Worm (Caenorhabditis elegans) whole organism, L4 larva: Measurements from ENCODE around the gene Y38C1BA.1.

Experiments
- D1046.2 ChIP-seq: fragments of 200-800 bp; sonication (Bioruptor generic); IDR thresholded peaks from 2 replicates; pipeline ENCODE4 v1.3.6; 2022; ENCODE audit warnings: missing genetic modification characterization, missing compliant biosample characterization
- F10B5.3 ChIP-seq: sonication (generic microtip); optimal IDR thresholded peaks from 2 replicates; lab custom pipeline; 2016; ENCODE audit warnings: mild to moderate bottlenecking, missing genetic modification characterization, missing compliant biosample characterization
- F26F4.8 ChIP-seq: fragments of 200-800 bp; sonication (Bioruptor generic); conservative IDR thresholded peaks from 2 replicates; pipeline ENCODE4 v1.3.6; 2022; ENCODE audit warnings: missing genetic modification characterization, missing compliant biosample characterization
- F37D6.2 ChIP-seq: sonication (generic microtip); optimal IDR thresholded peaks from 2 replicates; lab custom pipeline; 2016; ENCODE audit warnings: mild to moderate bottlenecking, missing genetic modification characterization, missing compliant biosample characterization
- R02D3.7 ChIP-seq: fragments of 150-350 bp; sonication (generic microtip); optimal IDR thresholded peaks from 3 replicates; lab custom pipeline; 2014; ENCODE audit warnings: missing biosample characterization, missing genetic modification characterization
- T20F7.1 ChIP-seq: fragments of 200-800 bp; sonication (Bioruptor generic); optimal IDR thresholded peaks from 2 replicates; lab custom pipeline; 2018; ENCODE audit warnings: mild to moderate bottlenecking, missing genetic modification characterization, missing compliant biosample characterization
- T26A8.4 ChIP-seq: fragments of 200-800 bp; sonication (Bioruptor generic); IDR thresholded peaks from 2 replicates; pipeline ENCODE4 v1.3.6; 2022; ENCODE audit warnings: missing genetic modification characterization, missing compliant biosample characterization
- Y48G9A.11 ChIP-seq: fragments of 200-800 bp; sonication (Bioruptor generic); IDR thresholded peaks from 2 replicates; pipeline ENCODE4 v1.3.6; 2022; ENCODE audit warnings: missing genetic modification reagents, missing genetic modification characterization, missing compliant biosample characterization
- Y75B8A.6 ChIP-seq: fragments of 200-800 bp; sonication (Bioruptor generic); IDR thresholded peaks from 2 replicates; pipeline ENCODE4 v1.3.6; 2022; ENCODE audit warnings: missing genetic modification reagents, missing genetic modification characterization, missing compliant biosample characterization
- ZK337.2 ChIP-seq: fragments of 200-800 bp; sonication (Bioruptor generic); IDR thresholded peaks from 2 replicates; pipeline ENCODE4 v1.3.6; 2022; ENCODE audit warnings: missing genetic modification reagents, missing genetic modification characterization, missing compliant biosample characterization
- aha-1 ChIP-seq: fragments of 150-350 bp; peaks from one replicate; lab custom pipeline; 2014; ENCODE audit warnings: missing biosample characterization, missing genetic modification characterization
- arid-1 ChIP-seq: fragments of 200-800 bp; sonication (Bioruptor generic); conservative IDR thresholded peaks from 2 replicates; pipeline ENCODE4 v1.3.6; 2022; ENCODE audit warnings: missing genetic modification reagents, missing genetic modification characterization, missing compliant biosample characterization
- ceh-32 ChIP-seq: sonication (generic microtip); optimal IDR thresholded peaks from 2 replicates; lab custom pipeline; 2016; ENCODE audit warnings: mild to moderate bottlenecking, missing genetic modification characterization, missing compliant biosample characterization; ENCODE audit not compliant: poor library complexity
- ceh-82 ChIP-seq: sonication (generic microtip); optimal IDR thresholded peaks from 2 replicates; lab custom pipeline; 2017; ENCODE audit warnings: missing biosample characterization, missing genetic modification characterization
- cey-2 ChIP-seq: sonication (generic microtip); optimal IDR thresholded peaks from 3 replicates; lab custom pipeline; 2017; ENCODE audit warnings: missing genetic modification characterization, mild to moderate bottlenecking, missing compliant biosample characterization, antibody characterized with exemption, borderline replicate concordance; ENCODE audit not compliant: insufficient read depth
- ctbp-1 ChIP-seq: fragments of 200-800 bp; sonication (Bioruptor generic); IDR thresholded peaks from 2 replicates; pipeline ENCODE4 v1.3.6; 2022; ENCODE audit warnings: missing genetic modification reagents, missing genetic modification characterization, missing compliant biosample characterization
- daf-12 ChIP-seq: fragments of 150-350 bp; optimal IDR thresholded peaks from 2 replicates; lab custom pipeline; 2014; ENCODE audit warnings: missing biosample characterization, missing genetic modification reagents, missing genetic modification characterization
- daf-19 ChIP-seq: fragments of 200-800 bp; sonication (Bioruptor generic); conservative IDR thresholded peaks from 2 replicates; pipeline ENCODE4 v1.3.6; 2022; ENCODE audit warnings: missing genetic modification characterization, missing compliant biosample characterization
- dmd-6 ChIP-seq: fragments of 200-800 bp; sonication (Bioruptor generic); IDR thresholded peaks from 2 replicates; pipeline ENCODE4 v1.3.6; 2022; ENCODE audit warnings: missing genetic modification reagents, missing genetic modification characterization, missing compliant biosample characterization
- egl-27 ChIP-seq: sonication (generic microtip); optimal IDR thresholded peaks from 3 replicates; lab custom pipeline; 2017; ENCODE audit warnings: missing biosample characterization, missing genetic modification reagents, missing genetic modification characterization
- egl-43 ChIP-seq: fragments of 200-800 bp; sonication (Bioruptor generic); IDR thresholded peaks from 2 replicates; pipeline ENCODE4 v1.3.6; 2022; ENCODE audit warnings: missing genetic modification reagents, missing genetic modification characterization, missing compliant biosample characterization
- fkh-10 ChIP-seq: fragments of 150-350 bp; optimal IDR thresholded peaks from 2 replicates; lab custom pipeline; 2014; ENCODE audit warnings: missing biosample characterization, missing genetic modification reagents, missing genetic modification characterization
- fos-1 ChIP-seq: fragments of 150-350 bp; optimal IDR thresholded peaks from 2 replicates; lab custom pipeline; 2014; ENCODE audit warnings: missing biosample characterization, missing genetic modification characterization
- gei-8 ChIP-seq: fragments of 200-800 bp; sonication (Bioruptor generic); optimal IDR thresholded peaks from 2 replicates; lab custom pipeline; 2018; ENCODE audit warnings: mild to moderate bottlenecking, missing genetic modification characterization, missing compliant biosample characterization
- lin-1 ChIP-seq: fragments of 200-800 bp; sonication (Bioruptor generic); IDR thresholded peaks from 2 replicates; pipeline ENCODE4 v1.3.6; 2022; ENCODE audit warnings: missing genetic modification reagents, missing genetic modification characterization, missing compliant biosample characterization
- lir-3 ChIP-seq: sonication (generic microtip); optimal IDR thresholded peaks from 2 replicates; lab custom pipeline; 2016; ENCODE audit warnings: mild to moderate bottlenecking, missing genetic modification characterization, missing compliant biosample characterization
- madf-5 ChIP-seq, 2 experiments: fragments of 200-800 bp; sonication (Bioruptor generic); IDR thresholded peaks; 2 replicates each; pipeline ENCODE4 v1.3.6; 2022; ENCODE audit warnings: missing compliant biosample characterization in 2 of 2, missing genetic modification characterization in 2 of 2
- mdt-29 ChIP-seq: fragments of 200-800 bp; sonication (Bioruptor generic); IDR thresholded peaks from 2 replicates; pipeline ENCODE4 v1.3.6; 2022; ENCODE audit warnings: missing genetic modification reagents, missing genetic modification characterization, missing compliant biosample characterization
- mep-1 ChIP-seq: fragments of 150-350 bp; sonication (generic microtip); optimal IDR thresholded peaks from 3 replicates; lab custom pipeline; 2014; ENCODE audit warnings: missing biosample characterization, missing genetic modification characterization
- mes-2 ChIP-seq: sonication (generic microtip); optimal IDR thresholded peaks from 2 replicates; lab custom pipeline; 2016; ENCODE audit warnings: missing genotype, mild to moderate bottlenecking, missing genetic modification characterization, missing compliant biosample characterization; ENCODE audit not compliant: poor library complexity, severe bottlenecking
- mxl-2 ChIP-seq: fragments of 200-800 bp; sonication (Bioruptor generic); conservative IDR thresholded peaks from 2 replicates; pipeline ENCODE4 v1.3.6; 2022; ENCODE audit warnings: missing genetic modification reagents, missing genetic modification characterization, missing compliant biosample characterization
- nhr-10 ChIP-seq: fragments of 150-350 bp; optimal IDR thresholded peaks from 2 replicates; lab custom pipeline; 2014; ENCODE audit warnings: missing biosample characterization, missing genetic modification characterization
- nhr-25 ChIP-seq: sonication (generic microtip); optimal IDR thresholded peaks from 2 replicates; lab custom pipeline; 2017; ENCODE audit warnings: missing genetic modification characterization, mild to moderate bottlenecking, missing compliant biosample characterization, antibody characterized with exemption, moderate library complexity, borderline replicate concordance; ENCODE audit not compliant: insufficient read depth
- nhr-28 ChIP-seq: fragments of 150-350 bp; optimal IDR thresholded peaks from 2 replicates; lab custom pipeline; 2014; ENCODE audit warnings: missing biosample characterization, missing genetic modification characterization
- nhr-42 ChIP-seq: fragments of 200-800 bp; sonication (Bioruptor generic); IDR thresholded peaks from 2 replicates; pipeline ENCODE4 v1.3.6; 2022; ENCODE audit warnings: missing genetic modification characterization, missing compliant biosample characterization
- nhr-48 ChIP-seq: sonication (generic microtip); optimal IDR thresholded peaks from 2 replicates; lab custom pipeline; 2016; ENCODE audit warnings: mild to moderate bottlenecking, missing genetic modification characterization, missing compliant biosample characterization
- pha-4 ChIP-seq, 2 experiments: fragments of 150-350 bp in 1 of 2; fragments of 200-800 bp in 1 of 2; sonication (Bioruptor generic) in 1 of 2; IDR thresholded peaks in 1 of 2; optimal IDR thresholded peaks in 1 of 2; 2 replicates each; pipeline versions ENCODE4 v1.3.6 to Lab custom; 2014 to 2022; ENCODE audit warnings: missing genetic modification characterization in 2 of 2, missing genetic modification reagents in 2 of 2, missing biosample characterization in 1 of 2, missing compliant biosample characterization in 1 of 2
- pqm-1 ChIP-seq: sonication (generic microtip); optimal IDR thresholded peaks from 2 replicates; lab custom pipeline; 2017; ENCODE audit warnings: missing biosample characterization, missing genetic modification characterization
- rbr-2 ChIP-seq: sonication (generic microtip); optimal IDR thresholded peaks from 2 replicates; lab custom pipeline; 2016; ENCODE audit warnings: missing genotype, missing genetic modification characterization, missing compliant biosample characterization
- set-16 ChIP-seq: fragments of 200-800 bp; sonication (Bioruptor generic); IDR thresholded peaks from 2 replicates; pipeline ENCODE4 v1.3.6; 2022; ENCODE audit warnings: missing genetic modification reagents, missing genetic modification characterization, missing compliant biosample characterization
- snpc-1.2 ChIP-seq: fragments of 200-800 bp; sonication (Bioruptor generic); IDR thresholded peaks from 2 replicates; pipeline ENCODE4 v1.3.6; 2022; ENCODE audit warnings: missing genetic modification reagents, missing genetic modification characterization, missing compliant biosample characterization
- spr-1 ChIP-seq: sonication (generic microtip); optimal IDR thresholded peaks from 2 replicates; lab custom pipeline; 2016; ENCODE audit warnings: mild to moderate bottlenecking, missing genetic modification characterization, missing compliant biosample characterization
- spr-3 ChIP-seq: fragments of 200-800 bp; sonication (Bioruptor generic); optimal IDR thresholded peaks from 2 replicates; lab custom pipeline; 2018; ENCODE audit warnings: mild to moderate bottlenecking, missing genetic modification characterization, missing compliant biosample characterization
- tag-97 ChIP-seq: fragments of 200-800 bp; sonication (Bioruptor generic); IDR thresholded peaks from 2 replicates; pipeline ENCODE4 v1.3.6; 2022; ENCODE audit warnings: missing genetic modification characterization, missing compliant biosample characterization
- tra-1 ChIP-seq: fragments of 200-800 bp; sonication (Bioruptor generic); IDR thresholded peaks from 2 replicates; pipeline ENCODE4 v1.3.6; 2022; ENCODE audit warnings: missing genetic modification reagents, missing genetic modification characterization, missing compliant biosample characterization
- unc-39 ChIP-seq: sonication (generic microtip); optimal IDR thresholded peaks from 2 replicates; lab custom pipeline; 2017; ENCODE audit warnings: missing biosample characterization, missing genetic modification characterization
- unc-62 ChIP-seq, 3 experiments: fragments of 150-350 bp in 1 of 3; sonication (generic microtip); optimal IDR thresholded peaks in 2 of 3; peaks in 1 of 3; 1 replicate in 1 of 3; 2 replicates in 2 of 3; lab custom pipeline; 2014 to 2017; ENCODE audit warnings: missing biosample characterization in 3 of 3, missing genetic modification characterization in 3 of 3, missing genetic modification reagents in 3 of 3, missing genotype in 1 of 3
- vab-7 ChIP-seq: fragments of 200-800 bp; sonication (Bioruptor generic); IDR thresholded peaks from 2 replicates; pipeline ENCODE4 v1.3.6; 2022; ENCODE audit warnings: missing genetic modification reagents, missing genetic modification characterization, missing compliant biosample characterization
- zfp-2 ChIP-seq: sonication (generic microtip); optimal IDR thresholded peaks from 2 replicates; lab custom pipeline; 2016; ENCODE audit warnings: mild to moderate bottlenecking, missing genetic modification characterization, missing compliant biosample characterization
- zfp-3 ChIP-seq: fragments of 200-800 bp; sonication (Bioruptor generic); conservative IDR thresholded peaks from 2 replicates; pipeline ENCODE4 v1.3.6; 2022; ENCODE audit warnings: missing genetic modification reagents, missing genetic modification characterization, missing compliant biosample characterization
- zip-11 ChIP-seq: fragments of 200-800 bp; sonication (Bioruptor generic); IDR thresholded peaks from 2 replicates; pipeline ENCODE4 v1.3.6; 2022; ENCODE audit warnings: missing genetic modification characterization, missing compliant biosample characterization

Y38C1BA.1 gene

DNA sequence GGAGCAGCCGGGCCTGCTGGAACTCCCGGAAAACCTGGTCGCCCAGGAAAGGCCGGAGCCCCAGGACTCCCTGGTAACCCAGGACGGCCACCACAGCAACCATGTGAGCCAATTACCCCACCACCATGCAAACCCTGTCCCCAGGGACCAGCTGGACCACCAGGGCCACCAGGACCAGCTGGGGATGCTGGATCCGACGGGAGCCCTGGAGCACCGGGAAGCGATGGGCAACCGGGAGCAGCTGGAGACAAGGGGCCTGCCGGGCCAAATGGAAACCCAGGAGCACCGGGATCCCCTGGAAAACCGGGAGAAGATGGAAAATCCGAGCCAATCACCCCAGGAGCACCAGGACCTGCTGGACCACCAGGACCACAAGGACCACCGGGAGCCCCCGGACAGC, 34.7 kb downstream of the Y38C1BA.1 start:
- TF ChIP-seq zip-11 (no peak), R02D3.7 (no peak), madf-5 (GFP tag; IDR thresholded peaks at IDR 0.05; lab: Robert Waterston, UW) (0 out of 4 replicates have a peak, but pooled peaks of 1 of the 2 experiments have one; percentile 11), mxl-2 (GFP tag; lab: Robert Waterston, UW) (no peak), daf-12 (tag; lab: Kevin White, UChicago) (no peak), unc-39 (tag; lab: Kevin White, UChicago) (no peak), D1046.2 (no peak), pqm-1 (no peak), fos-1 (tag; lab: Kevin White, UChicago) (no peak), mdt-29 (GFP tag; lab: Robert Waterston, UW) (no peak), tra-1 (GFP tag; lab: Robert Waterston, UW) (no peak), lir-3 (no peak), vab-7 (no peak), ctbp-1 (GFP tag; lab: Robert Waterston, UW) (no peak), Y75B8A.6 (GFP tag; lab: Robert Waterston, UW) (no peak), egl-43 (GFP tag; lab: Robert Waterston, UW) (peak; percentile 50; the same call in 1 of the 2 replicates), dmd-6 (GFP tag; lab: Robert Waterston, UW) (no peak), zfp-2 (tag; lab: Kevin White, UChicago) (no peak), T20F7.1 (no peak), mep-1 (tag; lab: Kevin White, UChicago) (no peak), arid-1 (no peak), spr-3 (GFP tag; lab: Kevin White, UChicago) (peak; percentile 10), snpc-1.2 (GFP tag; lab: Robert Waterston, UW) (no peak), T26A8.4 (GFP tag; lab: Robert Waterston, UW) (no peak), egl-27 (tag; lab: Kevin White, UChicago) (no peak), nhr-42 (GFP tag; lab: Robert Waterston, UW) (no peak), rbr-2 (tag; lab: Kevin White, UChicago) (no peak), zfp-3 (GFP tag; lab: Robert Waterston, UW) (no peak), set-16 (peak; percentile 98), gei-8 (GFP tag; lab: Kevin White, UChicago) (no peak), cey-2 (tag; lab: Kevin White, UChicago) (no peak), nhr-48 (tag; lab: Kevin White, UChicago) (no peak), pha-4 (GFP tag; IDR thresholded peaks at IDR 0.05; lab: Robert Waterston, UW) (peak; percentile 20; the same call in 1 of the 2 replicates), pha-4 (tag; optimal IDR thresholded peaks at IDR 0.05; lab: Kevin White, UChicago) (no peak), ceh-32 (tag; lab: Kevin White, UChicago) (no peak), mes-2 (no peak), aha-1 (tag; lab: Kevin White, UChicago) (peak; percentile 19), lin-1 (GFP tag; lab: Robert Waterston, UW) (no peak), F26F4.8 (GFP tag; lab: Robert Waterston, UW) (no peak)

DNA sequence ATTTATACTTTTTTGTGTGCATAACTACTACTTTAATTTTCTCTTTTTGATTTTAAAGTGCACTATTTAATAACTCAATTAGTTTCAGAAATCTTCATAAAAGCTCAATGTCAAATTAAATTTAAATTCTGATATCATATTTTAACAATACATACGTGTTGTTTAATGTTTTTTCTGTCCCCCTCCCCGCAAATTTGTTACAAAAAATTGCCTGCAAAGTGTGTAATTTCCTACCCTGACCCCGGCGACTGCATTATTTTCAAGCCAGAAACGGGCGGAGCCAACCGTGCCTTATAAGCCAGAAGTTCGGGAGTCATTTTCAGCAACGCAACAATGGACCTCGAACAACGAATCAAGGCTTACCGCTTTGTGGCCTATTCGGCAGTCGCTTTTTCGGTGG, 35.5 kb downstream of the Y38C1BA.1 start, which contains the start of gene col-108:
col-108 (plus strand) TSS at position 301 of the 400 bp plus-strand sequence.
- TF ChIP-seq spr-3 (GFP tag; lab: Kevin White, UChicago) (no peak), ceh-82 (tag; lab: Kevin White, UChicago) (no peak), Y48G9A.11 (GFP tag; lab: Robert Waterston, UW) (no peak), nhr-25 (no peak), unc-62 (GFP tag; optimal IDR thresholded peaks at IDR 0.05 in 1 of 2; lab: Kevin White, UChicago) (no peak), unc-62 (tag; optimal IDR thresholded peaks at IDR 0.05; lab: Kevin White, UChicago) (no peak), nhr-28 (tag; lab: Kevin White, UChicago) (no peak), tag-97 (GFP tag; lab: Robert Waterston, UW) (no peak), zip-11 (no peak), daf-19 (GFP tag; lab: Robert Waterston, UW) (no peak), set-16 (no peak), ZK337.2 (GFP tag; lab: Robert Waterston, UW) (no peak), spr-1 (no peak), F37D6.2 (tag; lab: Kevin White, UChicago) (no peak), arid-1 (no peak), egl-43 (GFP tag; lab: Robert Waterston, UW) (no peak), F10B5.3 (tag; lab: Kevin White, UChicago) (no peak), nhr-10 (no peak), T26A8.4 (GFP tag; lab: Robert Waterston, UW) (no peak), fkh-10 (no peak)
